Worm (Caenorhabditis elegans) whole organism, midembryonic: ENCODE data around the gene B0273.115.
"Not testable (repeated sequence)": the region's sequence is repeated elsewhere in the genome, so short reads cannot be mapped to it uniquely, and the experiment has no call there.

Source experiments
- T22C8.4 ChIP-seq: fragments of 200-800 bp; sonication (Bioruptor generic); IDR thresholded peaks from 2 replicates; pipeline ENCODE4 v1.3.6; 2022; ENCODE audit warnings: missing genetic modification characterization, missing compliant biosample characterization
- cog-1 ChIP-seq: sonication (generic microtip); optimal IDR thresholded peaks from 2 replicates; lab custom pipeline; 2016; ENCODE audit warnings: missing genetic modification characterization, missing compliant biosample characterization
- flt-1 ChIP-seq: fragments of 200-800 bp; sonication (Bioruptor generic); IDR thresholded peaks from 2 replicates; pipeline ENCODE4 v1.3.6; 2022; ENCODE audit warnings: missing genetic modification characterization, missing compliant biosample characterization
- klf-2 ChIP-seq: fragments of 200-800 bp; sonication (Bioruptor generic); conservative IDR thresholded peaks from 2 replicates; pipeline ENCODE4 v1.3.6; 2022; ENCODE audit warnings: missing genetic modification reagents, missing genetic modification characterization, missing compliant biosample characterization
- med-1 ChIP-seq: sonication (generic microtip); optimal IDR thresholded peaks from 2 replicates; lab custom pipeline; 2017; ENCODE audit warnings: missing genetic modification characterization, mild to moderate bottlenecking, missing compliant biosample characterization, antibody characterized with exemption, missing genetic modification reagents; ENCODE audit not compliant: insufficient read depth
- ref-1 ChIP-seq: fragments of 200-800 bp; sonication (Bioruptor generic); conservative IDR thresholded peaks from 2 replicates; pipeline ENCODE4 v1.3.6; 2022; ENCODE audit warnings: missing genetic modification reagents, missing genetic modification characterization, missing compliant biosample characterization
- tab-1 ChIP-seq: fragments of 200-800 bp; sonication (Bioruptor generic); IDR thresholded peaks from 2 replicates; pipeline ENCODE4 v1.3.6; 2022; ENCODE audit warnings: missing genetic modification characterization, missing compliant biosample characterization
- ztf-23 ChIP-seq: fragments of 200-800 bp; sonication (Bioruptor generic); IDR thresholded peaks from 2 replicates; pipeline ENCODE4 v1.3.6; 2022; ENCODE audit warnings: missing genetic modification reagents, missing genetic modification characterization, missing compliant biosample characterization
- ztf-29 ChIP-seq: fragments of 200-800 bp; sonication (Bioruptor generic); IDR thresholded peaks from 2 replicates; pipeline ENCODE4 v1.3.6; 2022; ENCODE audit warnings: missing genetic modification reagents, missing genetic modification characterization, missing compliant biosample characterization

Gene B0273.115

ce11 chrIV:5491054-5491453 is at the start of gene B0273.115:
TSS of gene B0273.115 (minus strand) at chrIV:5491154.
- not testable (repeated sequence) for TF ChIP-seq tab-1 (GFP tag; lab: Robert Waterston, UW); cog-1; med-1 (GFP tag; lab: Kevin White, UChicago)

ce11 chrIV:5537813-5538538 is 47.0 kb upstream of the B0273.115 start, which contains the start of the genes fem-1 and drp-1:
TSS of gene fem-1 (minus strand) at chrIV:5537962.
TSS of gene drp-1 (plus strand) at chrIV:5538488.
- TF ChIP-seq tab-1 (GFP tag; lab: Robert Waterston, UW) = no peak
- no peak for TF ChIP-seq cog-1
- TF ChIP-seq flt-1 (GFP tag; lab: Robert Waterston, UW) = no peak
- no peak for TF ChIP-seq med-1 (GFP tag; lab: Kevin White, UChicago)
- no peak for TF ChIP-seq ref-1 (GFP tag; lab: Robert Waterston, UW)
- TF ChIP-seq ztf-29 (GFP tag; lab: Robert Waterston, UW) = no peak
- TF ChIP-seq ztf-23 (GFP tag; lab: Robert Waterston, UW) = no peak
- no peak for TF ChIP-seq klf-2 (GFP tag; lab: Robert Waterston, UW)
- no peak for TF ChIP-seq T22C8.4 (GFP tag; lab: Robert Waterston, UW)

- TF ChIP-seq klf-2 (GFP tag; lab: Robert Waterston, UW) = no peak
- no peak for TF ChIP-seq T22C8.4 (GFP tag; lab: Robert Waterston, UW)
- TF ChIP-seq cog-1 = no peak
- no peak for TF ChIP-seq tab-1 (GFP tag; lab: Robert Waterston, UW)
Measured at ce11 chrIV:5535780-5536179, 44.8 kb upstream of the B0273.115 start.

ce11 chrIV:5534596-5534995 is 43.6 kb upstream of the B0273.115 start:
- TF ChIP-seq flt-1 (GFP tag; lab: Robert Waterston, UW) (no peak), klf-2 (GFP tag; lab: Robert Waterston, UW) (no peak)

ce11 chrIV:5533556-5533955 is 42.6 kb upstream of the B0273.115 start:
- TF ChIP-seq tab-1 (GFP tag; lab: Robert Waterston, UW) (no peak), klf-2 (GFP tag; lab: Robert Waterston, UW) (no peak), ztf-29 (GFP tag; lab: Robert Waterston, UW) (no peak)

DNA sequence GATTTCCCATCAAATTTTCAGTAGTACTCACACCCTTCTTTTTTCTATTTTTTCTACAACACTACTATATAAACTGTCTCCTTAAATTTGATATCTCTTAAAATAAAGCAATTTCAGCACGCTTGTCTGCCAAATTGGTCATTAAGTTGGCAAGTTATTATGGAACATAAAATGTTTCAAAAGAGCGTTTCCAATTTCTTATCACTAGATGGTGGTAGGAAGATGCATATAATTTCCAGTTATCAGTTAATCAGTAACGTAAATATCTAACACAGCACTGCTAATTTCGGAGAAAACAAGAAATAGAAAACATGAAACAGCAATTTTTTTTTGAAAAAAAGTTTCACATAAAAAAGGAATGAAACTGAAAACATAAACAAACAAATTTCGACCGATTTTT is 40.0 kb upstream of the B0273.115 start:
- TF ChIP-seq med-1 (GFP tag; lab: Kevin White, UChicago) = no peak
- TF ChIP-seq klf-2 (GFP tag; lab: Robert Waterston, UW) = no peak
- no peak for TF ChIP-seq ztf-29 (GFP tag; lab: Robert Waterston, UW)
- TF ChIP-seq flt-1 (GFP tag; lab: Robert Waterston, UW) = no peak
- TF ChIP-seq cog-1 = no peak
- TF ChIP-seq T22C8.4 (GFP tag; lab: Robert Waterston, UW) = no peak
- TF ChIP-seq ref-1 (GFP tag; lab: Robert Waterston, UW) = no peak
- TF ChIP-seq ztf-23 (GFP tag; lab: Robert Waterston, UW) = no peak
- no peak for TF ChIP-seq tab-1 (GFP tag; lab: Robert Waterston, UW)

DNA sequence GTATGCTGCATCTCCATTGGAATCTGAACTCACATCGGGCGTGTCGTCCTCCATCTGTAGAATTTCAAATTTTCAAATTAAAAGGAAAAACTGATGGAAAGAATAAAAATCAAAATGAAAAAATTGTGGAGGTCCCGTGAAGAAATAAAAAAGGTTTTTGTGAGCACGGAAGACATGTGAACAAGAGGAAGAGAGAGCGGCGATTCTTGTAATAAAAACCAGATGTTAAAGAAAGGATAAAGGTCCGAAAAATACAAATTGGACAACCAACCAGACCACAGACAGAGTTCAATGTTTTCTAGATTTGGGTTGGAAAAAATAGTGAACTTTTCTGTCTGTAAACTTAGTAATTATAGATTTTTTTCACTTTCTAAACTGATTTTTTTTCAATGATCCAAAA is 37.3 kb upstream of the B0273.115 start, which contains the start of gene unc-5:
TSS of gene unc-5 (minus strand) at position 54 of the 400 bp plus-strand sequence.
- TF ChIP-seq flt-1 (GFP tag; lab: Robert Waterston, UW) (no peak), ztf-29 (GFP tag; lab: Robert Waterston, UW) (no peak), ztf-23 (GFP tag; lab: Robert Waterston, UW) (no peak), cog-1 (no peak), med-1 (GFP tag; lab: Kevin White, UChicago) (no peak)

ce11 chrIV:5526711-5527383 is 35.9 kb upstream of the B0273.115 start:
- no peak for TF ChIP-seq ztf-23 (GFP tag; lab: Robert Waterston, UW)
- TF ChIP-seq tab-1 (GFP tag; lab: Robert Waterston, UW) = no peak
- TF ChIP-seq ref-1 (GFP tag; lab: Robert Waterston, UW) = no peak
- 0 out of 2 replicates have a peak, but pooled peaks have one; percentile 23 for TF ChIP-seq klf-2 (GFP tag; lab: Robert Waterston, UW)
- TF ChIP-seq flt-1 (GFP tag; lab: Robert Waterston, UW) = no peak
- TF ChIP-seq cog-1 = peak; percentile 45
- no peak for TF ChIP-seq ztf-29 (GFP tag; lab: Robert Waterston, UW)
- no peak for TF ChIP-seq T22C8.4 (GFP tag; lab: Robert Waterston, UW)

- no peak for TF ChIP-seq ztf-29 (GFP tag; lab: Robert Waterston, UW)
Measured at ce11 chrIV:5519044-5519443, 28.1 kb upstream of the B0273.115 start.

ce11 chrIV:5514789-5515188 is 23.8 kb upstream of the B0273.115 start:
- TF ChIP-seq ztf-23 (GFP tag; lab: Robert Waterston, UW) (no peak), med-1 (GFP tag; lab: Kevin White, UChicago) (no peak), klf-2 (GFP tag; lab: Robert Waterston, UW) (no peak), ztf-29 (GFP tag; lab: Robert Waterston, UW) (no peak), ref-1 (GFP tag; lab: Robert Waterston, UW) (no peak), flt-1 (GFP tag; lab: Robert Waterston, UW) (no peak), tab-1 (GFP tag; lab: Robert Waterston, UW) (no peak), cog-1 (no peak), T22C8.4 (GFP tag; lab: Robert Waterston, UW) (no peak)
